Worm (Caenorhabditis elegans) whole organism, L3 larva: ENCODE measurements around the gene srt-47.

Experiments
- elt-3 ChIP-seq, 3 experiments: fragments of 150-350 bp in 1 of 3; sonication (generic microtip) in 2 of 3; optimal IDR thresholded peaks; 2 replicates in 2 of 3; 4 replicates in 1 of 3; lab custom pipeline; 2014 to 2017; ENCODE audit warnings: missing biosample characterization in 3 of 3, missing genetic modification characterization in 3 of 3
- fos-1 ChIP-seq: fragments of 150-350 bp; optimal IDR thresholded peaks from 2 replicates; lab custom pipeline; 2014; ENCODE audit warnings: missing biosample characterization, missing genetic modification characterization
- lin-15B ChIP-seq: fragments of 150-350 bp; optimal IDR thresholded peaks from 2 replicates; lab custom pipeline; 2014; ENCODE audit warnings: missing biosample characterization, missing genetic modification characterization
- lin-39 ChIP-seq: fragments of 150-350 bp; optimal IDR thresholded peaks from 2 replicates; lab custom pipeline; 2018; ENCODE audit warnings: missing biosample characterization, missing genetic modification reagents, missing genetic modification characterization
- nhr-28 ChIP-seq: fragments of 150-350 bp; optimal IDR thresholded peaks from 2 replicates; lab custom pipeline; 2014; ENCODE audit warnings: missing biosample characterization, missing genetic modification characterization
- nhr-77 ChIP-seq: fragments of 150-350 bp; optimal IDR thresholded peaks from 2 replicates; lab custom pipeline; 2014; ENCODE audit warnings: missing biosample characterization, missing genetic modification characterization
- zag-1 ChIP-seq: fragments of 150-350 bp; optimal IDR thresholded peaks from 2 replicates; lab custom pipeline; 2014; ENCODE audit warnings: missing biosample characterization, missing genetic modification characterization

ce11 chrIV:15068818-15069217 lies 15.6 kb upstream of the srt-47 start, which contains the start of gene srt-48:
- TF ChIP-seq zag-1 (tag; lab: Kevin White, UChicago) (no peak), nhr-77 (tag; lab: Kevin White, UChicago) (no peak), lin-15B (tag; lab: Kevin White, UChicago) (no peak), elt-3 (tag; optimal IDR thresholded peaks at IDR 0.05; lab: Kevin White, UChicago) (no peak), lin-39 (tag; lab: Kevin White, UChicago) (no peak), nhr-28 (tag; lab: Kevin White, UChicago) (no peak), fos-1 (tag; lab: Kevin White, UChicago) (no peak)
